Worm (Caenorhabditis elegans) whole organism, L4/young adult: Measurements from ENCODE around the gene nhr-67.
"Not testable (repeated sequence)": the region's sequence is repeated elsewhere in the genome, so short reads cannot be mapped to it uniquely, and the experiment has no call there.

Experiments
- W03F9.2 ChIP-seq: fragments of 150-350 bp; optimal IDR thresholded peaks from 2 replicates; lab custom pipeline; 2014; ENCODE audit warnings: missing biosample characterization, missing genetic modification characterization
- dao-5 ChIP-seq: sonication (generic microtip); optimal IDR thresholded peaks from 2 replicates; lab custom pipeline; 2016; ENCODE audit warnings: missing genotype, missing genetic modification characterization, moderate library complexity, missing compliant biosample characterization
- him-1 ChIP-seq: sonication (generic microtip); optimal IDR thresholded peaks from 2 replicates; lab custom pipeline; 2016; ENCODE audit warnings: missing genotype, missing genetic modification reagents, missing genetic modification characterization, missing compliant biosample characterization

The nhr-67 gene

ce11 chrIV:11148788-11149366, 20.7 kb upstream of the nhr-67 start:
- peak; percentile 26 for TF ChIP-seq W03F9.2 (tag; lab: Kevin White, UChicago)
- TF ChIP-seq dao-5: no peak

ce11 chrIV:11149454-11150163, 19.9 kb upstream of the nhr-67 start, which contains the start of the genes F01G4.6 and pfd-1:
TSS of gene F01G4.6 (minus strand) at chrIV:11149504.
TSS of gene pfd-1 (plus strand) at chrIV:11150113.
- no peak for TF ChIP-seq dao-5
- peak; percentile 40 for TF ChIP-seq him-1 (tag; lab: Kevin White, UChicago)
- TF ChIP-seq W03F9.2 (tag; lab: Kevin White, UChicago): peak; percentile 92

DNA sequence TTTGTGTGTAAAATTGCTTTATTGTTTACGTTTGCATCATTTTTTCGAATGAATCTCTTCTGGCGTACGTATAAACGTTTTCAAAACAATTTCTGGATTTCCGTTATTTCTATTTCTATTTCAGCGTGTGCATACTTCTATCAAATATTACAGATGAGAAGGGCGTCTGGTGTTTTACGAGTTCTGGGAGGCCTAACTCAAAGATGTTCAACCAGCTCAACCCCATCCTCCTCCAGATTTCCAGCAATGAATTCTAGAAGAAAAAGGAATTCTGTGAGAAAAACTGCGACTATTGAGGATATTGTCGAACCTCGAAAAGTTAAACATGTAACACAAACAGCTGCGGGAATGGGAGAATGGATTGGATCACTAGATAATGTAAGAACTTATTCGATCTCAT, 18.7 kb upstream of the nhr-67 start, which contains the start of gene C08F8.2:
C08F8.2 (plus strand) TSS at position 154 of the 400 bp plus-strand sequence.
- TF ChIP-seq W03F9.2 (tag; lab: Kevin White, UChicago): no peak
- TF ChIP-seq dao-5: no peak
- TF ChIP-seq him-1 (tag; lab: Kevin White, UChicago): no peak

DNA sequence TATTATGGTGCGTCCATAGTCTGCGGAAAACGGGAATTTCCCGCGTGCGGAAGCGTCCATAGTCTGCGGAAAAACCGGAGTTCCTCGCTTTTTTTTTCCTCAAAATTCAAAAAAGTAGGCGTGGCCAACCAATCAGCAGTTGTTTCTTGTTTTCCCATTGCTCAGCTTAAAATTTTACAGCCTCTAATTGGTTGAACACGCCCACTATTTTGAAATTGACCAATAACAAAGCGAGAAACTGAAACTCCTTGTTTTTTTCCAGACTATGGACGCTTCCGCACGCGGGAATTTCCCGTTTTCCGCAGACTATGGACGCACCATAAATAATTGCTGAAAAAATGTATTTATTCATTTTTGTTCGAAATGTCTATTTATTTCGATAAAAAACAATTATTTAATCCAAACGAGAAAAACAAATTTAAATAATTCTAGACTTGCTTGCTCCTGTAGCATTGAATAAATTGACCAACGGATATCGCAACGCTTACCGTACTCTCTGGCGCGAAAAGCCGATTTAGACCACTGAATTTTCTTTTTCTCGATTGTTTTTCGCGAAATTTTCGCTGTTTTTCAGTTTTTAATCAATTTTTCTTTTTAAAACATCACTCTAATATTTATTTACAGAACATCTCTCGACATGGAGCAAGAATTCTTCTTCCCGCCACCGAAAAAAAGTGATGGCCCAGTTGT, 15.0 kb upstream of the nhr-67 start, which contains the start of gene C08F8.3:
C08F8.3 (plus strand) TSS at position 620 of the 690 bp plus-strand sequence.
- not testable (repeated sequence) for TF ChIP-seq him-1 (tag; lab: Kevin White, UChicago); W03F9.2 (tag; lab: Kevin White, UChicago); dao-5

DNA sequence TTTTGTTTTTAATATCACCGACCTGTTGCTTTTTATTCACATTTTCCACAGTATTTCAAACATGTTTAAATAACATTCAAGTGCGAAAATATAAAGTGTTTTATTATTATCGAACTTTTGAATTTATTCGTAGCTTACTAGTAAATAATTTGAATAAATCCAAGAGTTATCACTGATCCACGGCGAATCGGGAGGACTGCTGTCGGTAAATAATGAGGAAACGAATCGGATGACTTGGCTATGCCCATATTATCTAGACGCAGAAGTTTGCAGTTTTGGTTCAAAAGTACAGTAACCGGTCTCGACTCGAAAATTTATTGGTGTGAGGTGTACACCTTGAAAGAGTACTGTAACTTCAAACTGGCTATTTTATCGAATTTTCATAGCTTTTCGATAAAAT, 13.0 kb upstream of the nhr-67 start:
- TF ChIP-seq him-1 (tag; lab: Kevin White, UChicago) (no peak), dao-5 (no peak), W03F9.2 (tag; lab: Kevin White, UChicago) (no peak)

DNA sequence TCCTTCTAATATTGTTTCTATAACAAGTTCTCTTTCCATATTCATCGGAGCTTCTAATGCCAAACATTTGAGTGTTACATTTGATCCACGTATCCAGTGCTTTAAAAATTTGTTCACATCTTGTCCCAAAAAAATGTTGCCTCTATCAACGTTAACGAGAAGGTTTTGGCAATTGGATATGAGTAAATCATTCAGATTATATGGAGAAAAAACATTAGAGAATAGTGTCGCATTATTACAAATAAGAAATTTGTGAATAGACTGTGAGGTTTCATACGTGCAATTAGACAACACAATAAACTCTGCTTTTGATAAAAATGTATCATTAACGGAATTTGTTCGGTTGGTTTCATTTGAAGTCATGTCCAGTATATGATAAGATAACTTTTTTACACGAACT, 9.7 kb upstream of the nhr-67 start, which contains the start of gene mboa-4:
mboa-4 (minus strand) TSS at position 101 of the 400 bp plus-strand sequence.
- no peak for TF ChIP-seq him-1 (tag; lab: Kevin White, UChicago)
- TF ChIP-seq dao-5: no peak
- TF ChIP-seq W03F9.2 (tag; lab: Kevin White, UChicago): no peak

ce11 chrIV:11160707-11161106, 8.8 kb upstream of the nhr-67 start, which contains the start of gene C08F8.15:
TSS of gene C08F8.15 (minus strand) at chrIV:11160807.
- no peak for TF ChIP-seq him-1 (tag; lab: Kevin White, UChicago)
- no peak for TF ChIP-seq dao-5
- TF ChIP-seq W03F9.2 (tag; lab: Kevin White, UChicago): no peak

- TF ChIP-seq W03F9.2 (tag; lab: Kevin White, UChicago) (no peak), dao-5 (no peak), him-1 (tag; lab: Kevin White, UChicago) (no peak)
Measured at ce11 chrIV:11162451-11162850, 7.1 kb upstream of the nhr-67 start, which contains the start of gene fbxb-9. TSS of gene fbxb-9 (minus strand) at chrIV:11162551.

ce11 chrIV:11164831-11165230, 4.7 kb upstream of the nhr-67 start, which contains the start of gene C08F8.6:
TSS of gene C08F8.6 (minus strand) at chrIV:11164931.
- TF ChIP-seq him-1 (tag; lab: Kevin White, UChicago) (no peak), W03F9.2 (tag; lab: Kevin White, UChicago) (no peak), dao-5 (no peak)

- TF ChIP-seq dao-5 (no peak), W03F9.2 (tag; lab: Kevin White, UChicago) (no peak), him-1 (tag; lab: Kevin White, UChicago) (no peak)
Measured at ce11 chrIV:11174772-11175171, 5.2 kb downstream of the nhr-67 start.

- TF ChIP-seq W03F9.2 (tag; lab: Kevin White, UChicago) (no peak), him-1 (tag; lab: Kevin White, UChicago) (no peak), dao-5 (no peak)
Measured at ce11 chrIV:11176967-11177366, 7.4 kb downstream of the nhr-67 start, which contains the start of gene rap-3. TSS of gene rap-3 (plus strand) at chrIV:11177267.

ce11 chrIV:11178495-11178894, 8.9 kb downstream of the nhr-67 start, which contains the start of gene C08F8.9:
TSS of gene C08F8.9 (minus strand) at chrIV:11178595.
- no peak for TF ChIP-seq him-1 (tag; lab: Kevin White, UChicago)
- no peak for TF ChIP-seq W03F9.2 (tag; lab: Kevin White, UChicago)
- no peak for TF ChIP-seq dao-5

- peak; percentile 25 for TF ChIP-seq him-1 (tag; lab: Kevin White, UChicago)
- TF ChIP-seq W03F9.2 (tag; lab: Kevin White, UChicago): peak; percentile 77
Measured at ce11 chrIV:11179123-11179740, 9.7 kb downstream of the nhr-67 start, which contains the start of gene cpt-2. TSS of gene cpt-2 (plus strand) at chrIV:11179645.
